Fruit fly (Drosophila melanogaster) whole organism, embryonic: ENCODE data around the gene CG13000.

ENCODE experiments used
- Atf3 ChIP-seq: fragments of 200-800 bp; sonication (Bioruptor generic); optimal IDR thresholded peaks from 3 replicates; lab custom pipeline; 2016; ENCODE audit warnings: missing biosample characterization, missing genetic modification characterization
- CG17385 ChIP-seq: fragments of 200-800 bp; sonication (Bioruptor generic); optimal IDR thresholded peaks from 3 replicates; lab custom pipeline; 2018; ENCODE audit warnings: missing biosample characterization, mild to moderate bottlenecking, missing genetic modification characterization
- CG7372 ChIP-seq: fragments of 200-800 bp; sonication (Bioruptor generic); IDR thresholded peaks from 2 replicates; pipeline ENCODE4 v1.3.6; 2022; ENCODE audit warnings: missing biosample characterization, missing genetic modification characterization
- Hr51 ChIP-seq, 2 experiments: fragments of 200-800 bp; sonication (Bioruptor generic); optimal IDR thresholded peaks; 2 replicates in 1 of 2; 3 replicates in 1 of 2; lab custom pipeline; 2016 to 2018; ENCODE audit warnings: missing biosample characterization in 2 of 2, missing genetic modification characterization in 2 of 2, mild to moderate bottlenecking in 1 of 2, moderate library complexity in 1 of 2
- YL-1 ChIP-seq: fragments of 200-800 bp; sonication (Bioruptor generic); optimal IDR thresholded peaks from 3 replicates; lab custom pipeline; 2017; ENCODE audit warnings: missing biosample characterization, mild to moderate bottlenecking, missing genetic modification characterization
- fd3F ChIP-seq: fragments of 200-800 bp; sonication (Bioruptor generic); optimal IDR thresholded peaks from 2 replicates; lab custom pipeline; 2018; ENCODE audit warnings: missing biosample characterization, mild to moderate bottlenecking, missing genetic modification characterization, moderate library complexity
- lola ChIP-seq, 3 experiments: fragments of >200 bp in 2 of 3; fragments of 200-800 bp in 1 of 3; sonication (Bioruptor generic) in 1 of 3; optimal IDR thresholded peaks; 2 replicates each; lab custom pipeline; 2017 to 2019; ENCODE audit warnings: missing biosample characterization in 3 of 3, missing genetic modification characterization in 3 of 3, mild to moderate bottlenecking in 1 of 3, moderate library complexity in 1 of 3
- twi ChIP-seq: fragments of 200-800 bp; optimal IDR thresholded peaks from 2 replicates; lab custom pipeline; 2019; ENCODE audit warnings: missing biosample characterization, mild to moderate bottlenecking, missing genetic modification characterization, moderate library complexity
- zf30C ChIP-seq: fragments of 200-800 bp; sonication (Bioruptor generic); optimal IDR thresholded peaks from 3 replicates; lab custom pipeline; 2018; ENCODE audit warnings: missing biosample characterization, mild to moderate bottlenecking, missing genetic modification characterization

- TF ChIP-seq lola (GFP tag; optimal IDR thresholded peaks at IDR 0.05; lab: Kevin White, UChicago), result no peak
- TF ChIP-seq Hr51 (GFP tag; optimal IDR thresholded peaks at IDR 0.05; lab: Kevin White, UChicago), result no peak
- TF ChIP-seq twi (tag; lab: Kevin White, UChicago), result no peak
- no peak for TF ChIP-seq zf30C (GFP tag; lab: Kevin White, UChicago)
- TF ChIP-seq Atf3, result no peak
- TF ChIP-seq YL-1 (GFP tag; lab: Kevin White, UChicago), result no peak
- no peak for TF ChIP-seq CG17385 (GFP tag; lab: Kevin White, UChicago)
- TF ChIP-seq fd3F (GFP tag; lab: Kevin White, UChicago), result no peak
- TF ChIP-seq CG7372, result no peak
Measured at dm6 chrX:16946604-16947003, 1.7 kb downstream of the CG13000 start.
